Fruit fly (Drosophila melanogaster): ENCODE measurements around the gene CG15432.
A peak's percentile ranks its signal among the peaks of the same experiment; 100 is the strongest.

CG15432 gene

dm6 chr2L:4417982-4418381, 24.1 kb upstream of the CG15432 start (continued):
- TF ChIP-seq bcd (GFP tag; optimal IDR thresholded peaks at IDR 0.05) (peak; percentile 19), scrt (GFP tag; optimal IDR thresholded peaks at IDR 0.05) (peak; percentile 48), ato (GFP tag; IDR thresholded peaks at IDR 0.05; ENCODE audit: partially characterized antibody) (no peak), zen (tag; optimal IDR thresholded peaks at IDR 0.05) (no peak), CG10565 (GFP tag; optimal IDR thresholded peaks at IDR 0.05) (no peak), Poxn (GFP tag; IDR thresholded peaks at IDR 0.05) (no peak), Hsf (GFP tag; optimal IDR thresholded peaks at IDR 0.05) (no peak)

DNA sequence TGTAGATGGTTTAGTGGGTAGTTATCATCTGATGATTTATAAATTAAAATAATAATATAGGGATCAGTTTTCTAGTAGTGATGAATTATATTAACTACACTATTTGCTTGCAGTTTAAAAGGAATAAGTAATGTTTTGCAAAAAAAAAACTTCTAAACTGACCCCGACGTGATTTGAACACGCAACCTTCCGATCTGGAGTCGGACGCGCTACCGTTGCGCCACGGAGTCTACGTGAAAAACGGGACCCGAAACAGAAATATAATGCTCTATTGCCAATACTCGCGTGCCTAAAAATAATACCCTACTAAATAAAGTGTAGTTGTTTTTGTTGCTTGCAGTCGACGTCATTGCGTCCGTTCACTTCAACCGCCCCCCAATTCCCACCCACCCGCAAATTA, 23.3 kb upstream of the CG15432 start:
- TF ChIP-seq nerfin-2 (GFP tag; IDR thresholded peaks at IDR 0.05; ENCODE audit: partially characterized antibody) = peak; percentile 46; the same call in 1 of the 2 replicates
- TF ChIP-seq Opbp (GFP tag; IDR thresholded peaks at IDR 0.05; ENCODE audit: partially characterized antibody) = peak; percentile 69; the same call in 2 of the 3 replicates
- TF ChIP-seq crol (GFP tag; IDR thresholded peaks at IDR 0.05) = peak; percentile 54; the same call in 1 of the 2 replicates
- TF ChIP-seq CG34224 (GFP tag; IDR thresholded peaks at IDR 0.05; ENCODE audit: partially characterized antibody) = 0 out of 3 replicates have a peak, but pooled peaks have one; percentile 35
- peak; percentile 76 for TF ChIP-seq Bgb (GFP tag; IDR thresholded peaks at IDR 0.05; ENCODE audit: partially characterized antibody)
- TF ChIP-seq CG31441 (GFP tag; IDR thresholded peaks at IDR 0.05) = no peak
- peak; percentile 77 for TF ChIP-seq CG6791 (GFP tag; IDR thresholded peaks at IDR 0.05; ENCODE audit: partially characterized antibody)
- TF ChIP-seq CG16813 (GFP tag; IDR thresholded peaks at IDR 0.05; ENCODE audit: partially characterized antibody) = peak; percentile 50; the same call in 2 of the 3 replicates
- no peak for TF ChIP-seq Elba2 (GFP tag; optimal IDR thresholded peaks at IDR 0.05)
- peak; percentile 24 for TF ChIP-seq CG15479 (GFP tag; optimal IDR thresholded peaks at IDR 0.05)
- peak; percentile 93 for TF ChIP-seq Bdp1 (GFP tag; optimal IDR thresholded peaks at IDR 0.05)
- no peak for TF ChIP-seq sens (GFP tag)
- TF ChIP-seq Sin3A (optimal IDR thresholded peaks at IDR 0.05) = no peak
- no peak for TF ChIP-seq Dref (GFP tag; IDR thresholded peaks at IDR 0.05)
- TF ChIP-seq exex (tag; optimal IDR thresholded peaks at IDR 0.05) = no peak
- TF ChIP-seq CG14860 (GFP tag; IDR thresholded peaks at IDR 0.05; ENCODE audit: partially characterized antibody) = peak; percentile 59
- peak; percentile 42; the same call in 1 of the 3 replicates for TF ChIP-seq knrl (GFP tag; IDR thresholded peaks at IDR 0.05; ENCODE audit: partially characterized antibody)
- no peak for TF ChIP-seq ase (GFP tag; IDR thresholded peaks at IDR 0.05)
- TF ChIP-seq Side (GFP tag; optimal IDR thresholded peaks at IDR 0.05) = no peak
- TF ChIP-seq CG42726 (GFP tag; IDR thresholded peaks at IDR 0.05; ENCODE audit: partially characterized antibody) = peak; percentile 55
- peak; percentile 67 for TF ChIP-seq bbx (GFP tag; IDR thresholded peaks at IDR 0.05; ENCODE audit: partially characterized antibody)
- TF ChIP-seq CG7963 (GFP tag; IDR thresholded peaks at IDR 0.05; ENCODE audit: partially characterized antibody) = peak; percentile 51; the same call in 2 of the 3 replicates
- TF ChIP-seq D19A (tag; optimal IDR thresholded peaks at IDR 0.05) = peak; percentile 22
- TF ChIP-seq sr (GFP tag; IDR thresholded peaks at IDR 0.05) = no peak
- peak; percentile 50; the same call in 1 of the 3 replicates for TF ChIP-seq hb (GFP tag; IDR thresholded peaks at IDR 0.05; ENCODE audit: partially characterized antibody)
- peak; percentile 37; the same call in 1 of the 2 replicates for TF ChIP-seq ato (GFP tag; IDR thresholded peaks at IDR 0.05; ENCODE audit: partially characterized antibody)
- TF ChIP-seq slbo (GFP tag; IDR thresholded peaks at IDR 0.05) = 0 out of 2 replicates have a peak, but pooled peaks have one; percentile 4
- TF ChIP-seq CG7786 (GFP tag; optimal IDR thresholded peaks at IDR 0.05) = no peak
- no peak for TF ChIP-seq CoRest (tag; optimal IDR thresholded peaks at IDR 0.05)
- TF ChIP-seq tna (GFP tag; IDR thresholded peaks at IDR 0.05; ENCODE audit: partially characterized antibody) = peak; percentile 21; the same call in 1 of the 2 replicates
- 0 out of 3 replicates have a peak, but pooled peaks have one; percentile 22 for TF ChIP-seq Doc3 (GFP tag; IDR thresholded peaks at IDR 0.05; ENCODE audit: partially characterized antibody)
- TF ChIP-seq CG18619 (GFP tag; optimal IDR thresholded peaks at IDR 0.05) = no peak
- TF ChIP-seq CG11456 (GFP tag; IDR thresholded peaks at IDR 0.05) = no peak
- no peak for TF ChIP-seq az2 (GFP tag; optimal IDR thresholded peaks at IDR 0.05)
- no peak for TF ChIP-seq pho (GFP tag; optimal IDR thresholded peaks at IDR 0.05)
- peak; percentile 52 for TF ChIP-seq Scr (GFP tag; IDR thresholded peaks at IDR 0.05; ENCODE audit: partially characterized antibody)
- peak; percentile 42; the same call in 2 of the 3 replicates for TF ChIP-seq zen2 (GFP tag; IDR thresholded peaks at IDR 0.05; ENCODE audit: partially characterized antibody)
- TF ChIP-seq amos (GFP tag; IDR thresholded peaks at IDR 0.05; ENCODE audit: partially characterized antibody) = peak; percentile 67; the same call in 1 of the 2 replicates
- TF ChIP-seq HLH4C (GFP tag; IDR thresholded peaks at IDR 0.05; ENCODE audit: partially characterized antibody) = peak; percentile 68
